Fruit fly (Drosophila melanogaster) whole organism, adult: ENCODE results near the gene CG9452.

Experiments
- CG11617 ChIP-seq: fragments of 200-800 bp; sonication (Bioruptor generic); optimal IDR thresholded peaks from 2 replicates; lab custom pipeline; 2017; ENCODE audit warnings: mild to moderate bottlenecking, missing biosample characterization, missing genetic modification reagents, missing genetic modification characterization
- CG12768 ChIP-seq: fragments of 200-800 bp; sonication (Bioruptor generic); optimal IDR thresholded peaks from 2 replicates; lab custom pipeline; 2017; ENCODE audit warnings: missing biosample characterization, missing genetic modification characterization, mild to moderate bottlenecking, moderate library complexity, missing genetic modification reagents
- CG14711 ChIP-seq: fragments of 200-800 bp; sonication (Bioruptor generic); optimal IDR thresholded peaks from 2 replicates; lab custom pipeline; 2018; ENCODE audit warnings: missing biosample characterization, mild to moderate bottlenecking, missing genetic modification characterization, moderate library complexity
- CG1620 ChIP-seq: fragments of 200-800 bp; sonication (Bioruptor generic); optimal IDR thresholded peaks from 2 replicates; lab custom pipeline; 2016; ENCODE audit warnings: missing biosample characterization, missing genetic modification characterization
- CG33017 ChIP-seq: fragments of 200-800 bp; sonication (Bioruptor generic); optimal IDR thresholded peaks from 2 replicates; lab custom pipeline; 2018; ENCODE audit warnings: missing biosample characterization, mild to moderate bottlenecking, missing genetic modification characterization, moderate library complexity
- CG5204 ChIP-seq: fragments of 200-800 bp; sonication (Bioruptor generic); optimal IDR thresholded peaks from 2 replicates; lab custom pipeline; 2016; ENCODE audit warnings: missing biosample characterization, missing genetic modification characterization
- CG7045 ChIP-seq: fragments of 200-800 bp; sonication (Bioruptor generic); optimal IDR thresholded peaks from 2 replicates; lab custom pipeline; 2017; ENCODE audit warnings: missing biosample characterization, mild to moderate bottlenecking, missing genetic modification characterization
- CG7101 ChIP-seq: fragments of 200-800 bp; sonication (Bioruptor generic); optimal IDR thresholded peaks from 2 replicates; lab custom pipeline; 2018; ENCODE audit warnings: missing biosample characterization, mild to moderate bottlenecking, missing genetic modification characterization, moderate library complexity
- Clk ChIP-seq: fragments of 200-800 bp; sonication (Bioruptor generic); optimal IDR thresholded peaks from 2 replicates; lab custom pipeline; 2017; ENCODE audit warnings: missing biosample characterization, missing genetic modification characterization
- Crg-1 ChIP-seq: fragments of 200-800 bp; sonication (Bioruptor generic); optimal IDR thresholded peaks from 2 replicates; lab custom pipeline; 2016; ENCODE audit warnings: missing biosample characterization, missing genetic modification characterization
- Hr96 ChIP-seq: fragments of 200-800 bp; sonication (Bioruptor generic); optimal IDR thresholded peaks from 2 replicates; lab custom pipeline; 2016; ENCODE audit warnings: missing biosample characterization, missing genetic modification characterization
- Mnt ChIP-seq: fragments of 200-800 bp; sonication (Bioruptor generic); optimal IDR thresholded peaks from 2 replicates; lab custom pipeline; 2016; ENCODE audit warnings: missing biosample characterization, mild to moderate bottlenecking, missing genetic modification characterization
- bab1 ChIP-seq: fragments of 200-800 bp; sonication (Bioruptor generic); optimal IDR thresholded peaks from 3 replicates; lab custom pipeline; 2019; ENCODE audit warnings: missing biosample characterization, mild to moderate bottlenecking, missing genetic modification characterization, moderate library complexity
- cic ChIP-seq: fragments of 200-800 bp; sonication (Bioruptor generic); optimal IDR thresholded peaks from 2 replicates; lab custom pipeline; 2017; ENCODE audit warnings: missing biosample characterization, mild to moderate bottlenecking, missing genetic modification characterization, moderate library complexity
- cnc ChIP-seq, 2 experiments: fragments of >200 bp; optimal IDR thresholded peaks; 2 replicates each; lab custom pipeline; 2017
- kay ChIP-seq: fragments of 200-800 bp; sonication (Bioruptor generic); peaks from one replicate; lab custom pipeline; 2016; ENCODE audit warnings: missing biosample characterization, missing genetic modification characterization, borderline replicate concordance
- ovo ChIP-seq: fragments of 200-800 bp; sonication (Bioruptor generic); optimal IDR thresholded peaks from 2 replicates; lab custom pipeline; 2016; ENCODE audit warnings: missing biosample characterization, missing genetic modification characterization
- pad ChIP-seq: fragments of 200-800 bp; sonication (Bioruptor generic); optimal IDR thresholded peaks from 3 replicates; lab custom pipeline; 2017; ENCODE audit warnings: missing biosample characterization, missing genetic modification characterization, mild to moderate bottlenecking, moderate library complexity, missing genetic modification reagents
- tj ChIP-seq: fragments of 200-800 bp; sonication (Bioruptor generic); optimal IDR thresholded peaks from 3 replicates; lab custom pipeline; 2017; ENCODE audit warnings: missing biosample characterization, mild to moderate bottlenecking, missing genetic modification characterization, moderate library complexity
- toe ChIP-seq: fragments of 200-800 bp; sonication (Bioruptor generic); optimal IDR thresholded peaks from 2 replicates; lab custom pipeline; 2016; ENCODE audit warnings: missing biosample characterization, missing genetic modification characterization

Gene CG9452

DNA sequence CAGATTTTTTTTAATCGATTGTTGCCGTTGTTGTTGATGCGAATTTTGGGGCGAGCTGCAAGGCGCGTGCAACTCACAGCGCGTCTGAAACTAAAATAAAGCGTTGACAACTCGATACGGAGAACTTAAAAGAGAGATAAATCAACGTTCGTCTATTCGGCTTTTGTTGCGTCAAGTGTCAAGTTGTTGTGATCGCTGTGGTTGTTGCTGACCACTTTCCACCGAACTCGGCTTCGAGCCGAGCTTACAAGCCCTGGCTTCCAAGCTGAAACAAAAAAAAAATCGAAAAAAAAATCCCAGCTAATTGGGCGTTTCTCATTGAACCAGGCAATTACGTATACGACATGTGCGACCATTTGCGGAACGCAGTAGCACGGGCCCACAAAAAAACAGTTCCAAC lies at the start of gene CG9452:
Gene CG9452 (minus strand): TSS at position 101 of the 400 bp plus-strand sequence.
- TF ChIP-seq CG7045 (GFP tag; lab: Kevin White, UChicago): no peak
- no peak for TF ChIP-seq CG14711 (tag; lab: Kevin White, UChicago)
- TF ChIP-seq ovo: no peak
- TF ChIP-seq kay (GFP tag; lab: Kevin White, UChicago): no peak
- TF ChIP-seq pad (GFP tag; lab: Kevin White, UChicago): no peak
- no peak for TF ChIP-seq CG7101 (tag; lab: Kevin White, UChicago)

DNA sequence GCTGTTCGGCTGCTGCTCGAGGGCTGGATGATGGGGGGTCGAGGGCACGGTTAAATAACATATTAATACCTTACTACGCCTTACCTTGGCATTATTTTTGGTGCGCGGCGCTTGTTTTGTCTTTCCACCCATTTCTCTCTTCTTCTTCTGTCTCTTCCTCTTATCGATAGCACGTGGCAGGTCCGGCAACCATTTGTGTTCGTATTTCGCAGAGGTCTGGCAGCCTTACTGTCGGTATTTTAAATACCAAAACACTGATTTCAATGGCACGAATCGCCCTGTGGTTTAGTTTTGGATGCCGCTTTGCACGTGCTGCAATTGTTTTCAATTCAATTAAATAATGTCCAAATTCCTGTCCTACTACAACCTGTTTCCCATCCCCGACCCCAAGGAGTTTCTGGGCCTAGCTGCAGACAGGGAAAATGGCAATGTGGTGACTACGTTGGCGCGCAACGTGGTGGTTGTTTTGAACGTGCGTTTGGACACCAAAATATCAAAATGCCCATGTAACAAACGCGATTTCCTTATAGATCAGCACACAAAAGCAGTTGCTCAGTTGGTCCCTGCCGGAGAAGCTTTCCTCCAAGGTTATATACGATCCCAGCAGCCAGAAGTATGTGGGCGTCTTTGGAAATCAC lies 48.6 kb upstream of the CG9452 start, which contains the start of the genes Ltn1 and CG9300:
Gene Ltn1 (minus strand): TSS at position 155 of the 638 bp plus-strand sequence.
Gene CG9300 (plus strand): TSS at position 285 of the 638 bp plus-strand sequence.
- TF ChIP-seq bab1 (GFP tag; lab: Kevin White, UChicago): peak; percentile 61
- TF ChIP-seq toe (GFP tag; lab: Kevin White, UChicago): peak; percentile 29
- peak; percentile 12 for TF ChIP-seq CG7101 (tag; lab: Kevin White, UChicago)
- TF ChIP-seq tj (GFP tag; lab: Kevin White, UChicago): no peak
- TF ChIP-seq Mnt (GFP tag; lab: Kevin White, UChicago): peak; percentile 100
- peak; percentile 20 for TF ChIP-seq Crg-1 (GFP tag; lab: Kevin White, UChicago)
- no peak for TF ChIP-seq cnc (optimal IDR thresholded peaks at IDR 0.05; lab: Kevin White, UChicago)

DNA sequence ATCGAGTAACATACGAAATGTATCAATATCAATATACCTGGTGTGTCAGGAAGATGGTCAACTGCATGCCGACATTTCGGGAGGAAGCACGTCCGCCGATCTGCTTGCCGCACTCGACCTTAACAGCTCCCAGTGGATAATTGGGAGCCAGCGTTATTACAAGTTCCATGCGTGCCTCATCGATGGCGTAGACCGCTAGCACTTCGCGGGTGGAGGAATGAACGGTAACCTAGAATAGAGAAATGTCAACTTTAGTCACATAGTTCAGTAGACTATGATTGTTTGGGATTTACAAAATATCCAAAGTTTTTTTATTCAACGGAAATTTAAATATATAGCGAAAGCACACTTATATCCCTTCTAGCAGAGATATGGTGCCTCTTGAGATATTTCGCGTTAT lies 41.1 kb upstream of the CG9452 start, which contains the start of the genes CG46435 and Rcd7:
Gene CG46435 (plus strand): TSS at position 301 of the 400 bp plus-strand sequence.
Gene Rcd7 (plus strand): TSS at position 301 of the 400 bp plus-strand sequence.
- no peak for TF ChIP-seq CG1620 (GFP tag; lab: Kevin White, UChicago)
- TF ChIP-seq bab1 (GFP tag; lab: Kevin White, UChicago): no peak
- TF ChIP-seq kay (GFP tag; lab: Kevin White, UChicago): no peak
- no peak for TF ChIP-seq cnc (optimal IDR thresholded peaks at IDR 0.05; lab: Kevin White, UChicago)
- TF ChIP-seq pad (GFP tag; lab: Kevin White, UChicago): no peak

DNA sequence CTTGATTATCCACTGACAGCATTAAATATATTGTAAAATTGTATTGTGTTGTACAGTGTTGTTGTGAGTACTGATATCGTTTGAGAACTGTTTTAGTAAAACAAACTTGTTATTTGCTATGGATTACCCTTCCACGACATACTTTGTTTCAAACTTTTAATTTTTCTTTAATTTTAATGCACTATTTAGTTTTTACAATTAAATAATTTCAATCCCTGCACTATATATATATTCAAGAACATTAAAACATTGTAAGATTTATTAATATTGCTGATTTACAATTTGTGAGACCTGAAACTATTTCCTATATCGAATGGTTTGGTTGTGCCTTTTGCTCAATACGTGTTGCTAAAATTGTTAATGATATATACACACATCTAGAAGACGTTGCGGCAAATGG lies 40.4 kb upstream of the CG9452 start, which contains the start of the genes CG46434 and Dred:
Gene CG46434 (minus strand): TSS at position 101 of the 400 bp plus-strand sequence.
Gene Dred (minus strand): TSS at position 101 of the 400 bp plus-strand sequence.
- TF ChIP-seq CG7045 (GFP tag; lab: Kevin White, UChicago): no peak
- TF ChIP-seq cnc (optimal IDR thresholded peaks at IDR 0.05; lab: Kevin White, UChicago): no peak
- TF ChIP-seq pad (GFP tag; lab: Kevin White, UChicago): no peak
- TF ChIP-seq tj (GFP tag; lab: Kevin White, UChicago): no peak
- TF ChIP-seq CG12768 (GFP tag; lab: Kevin White, UChicago): no peak
- TF ChIP-seq Clk (GFP tag; lab: Kevin White, UChicago): no peak
- TF ChIP-seq CG5204 (GFP tag; lab: Kevin White, UChicago): no peak
- TF ChIP-seq CG14711 (tag; lab: Kevin White, UChicago): no peak
- TF ChIP-seq ovo: no peak
- no peak for TF ChIP-seq Crg-1 (GFP tag; lab: Kevin White, UChicago)
- TF ChIP-seq toe (GFP tag; lab: Kevin White, UChicago): no peak
- TF ChIP-seq CG33017 (tag; lab: Kevin White, UChicago): no peak
- TF ChIP-seq CG7101 (tag; lab: Kevin White, UChicago): no peak

DNA sequence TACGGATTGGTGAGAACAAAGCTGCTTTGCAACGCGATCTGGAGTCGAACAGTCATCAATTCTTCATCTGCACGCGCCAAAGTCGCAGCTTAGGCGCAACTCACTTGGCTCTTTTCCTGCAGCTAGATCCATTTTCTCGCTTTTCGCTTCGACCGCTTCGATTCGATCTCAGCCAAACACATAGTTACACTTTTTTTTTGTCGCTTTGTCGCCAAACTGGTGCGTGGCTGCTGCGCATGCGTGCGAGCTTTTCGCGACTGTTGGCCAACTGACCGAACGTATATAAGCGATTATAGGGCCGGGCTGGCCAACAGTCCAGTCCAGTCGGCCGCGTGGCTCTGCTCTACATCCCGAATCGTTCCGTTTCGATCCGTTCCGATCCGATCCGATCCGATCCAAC lies 28.8 kb upstream of the CG9452 start, which contains the start of gene Cpr76Bd:
Gene Cpr76Bd (plus strand): TSS at position 301 of the 400 bp plus-strand sequence.
- no peak for TF ChIP-seq ovo
- no peak for TF ChIP-seq CG11617
- TF ChIP-seq cnc (optimal IDR thresholded peaks at IDR 0.05; lab: Kevin White, UChicago): no peak

DNA sequence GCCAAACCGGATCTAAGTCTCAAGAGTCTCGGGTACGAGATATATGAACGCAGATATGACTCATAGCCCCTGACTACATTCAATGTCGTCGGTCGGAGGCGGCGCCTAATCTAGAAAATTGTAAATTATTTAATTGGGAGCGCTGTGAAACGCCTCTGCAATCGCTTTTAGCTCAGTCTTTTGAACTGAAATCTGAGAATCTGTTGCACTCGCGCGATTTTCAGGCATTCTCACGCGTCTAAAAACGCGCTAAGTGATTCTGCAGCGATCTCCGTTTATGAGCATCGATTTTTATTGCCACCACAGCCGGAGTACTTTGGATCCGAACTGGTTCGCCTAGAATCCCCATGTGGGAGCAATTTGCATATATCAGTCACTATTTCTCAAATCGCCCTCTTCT lies 24.9 kb upstream of the CG9452 start:
- no peak for TF ChIP-seq CG1620 (GFP tag; lab: Kevin White, UChicago)
- no peak for TF ChIP-seq Crg-1 (GFP tag; lab: Kevin White, UChicago)
- no peak for TF ChIP-seq CG7101 (tag; lab: Kevin White, UChicago)
- TF ChIP-seq CG5204 (GFP tag; lab: Kevin White, UChicago): no peak
- TF ChIP-seq toe (GFP tag; lab: Kevin White, UChicago): no peak
- no peak for TF ChIP-seq Hr96 (GFP tag; lab: Kevin White, UChicago)

DNA sequence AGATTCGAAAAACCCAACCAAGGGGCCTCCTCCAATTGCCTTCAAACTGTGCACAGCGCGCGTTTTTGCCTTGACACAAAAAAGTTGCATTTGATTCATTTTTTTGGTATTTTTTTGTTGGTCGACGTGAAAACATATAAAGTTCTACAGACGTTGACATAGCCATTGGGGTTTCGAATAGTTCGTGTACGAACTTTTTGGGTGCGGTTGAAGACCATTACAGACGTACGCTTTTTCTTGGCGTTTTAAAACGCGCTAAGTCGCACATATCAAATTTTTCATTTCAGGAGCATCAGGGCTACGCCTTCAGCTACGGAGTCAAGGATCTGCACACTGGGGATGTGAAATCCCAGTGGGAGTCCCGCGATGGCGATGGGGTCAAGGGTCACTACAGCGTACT lies 22.1 kb upstream of the CG9452 start:
- no peak for TF ChIP-seq CG7045 (GFP tag; lab: Kevin White, UChicago)
- TF ChIP-seq CG11617: no peak
- no peak for TF ChIP-seq Crg-1 (GFP tag; lab: Kevin White, UChicago)
- TF ChIP-seq Mnt (GFP tag; lab: Kevin White, UChicago): no peak
- no peak for TF ChIP-seq CG1620 (GFP tag; lab: Kevin White, UChicago)
- TF ChIP-seq CG14711 (tag; lab: Kevin White, UChicago): no peak
- TF ChIP-seq Clk (GFP tag; lab: Kevin White, UChicago): no peak
- TF ChIP-seq Hr96 (GFP tag; lab: Kevin White, UChicago): no peak
- no peak for TF ChIP-seq CG7101 (tag; lab: Kevin White, UChicago)
- TF ChIP-seq cnc (optimal IDR thresholded peaks at IDR 0.05; lab: Kevin White, UChicago): no peak
- TF ChIP-seq CG33017 (tag; lab: Kevin White, UChicago): no peak
- no peak for TF ChIP-seq pad (GFP tag; lab: Kevin White, UChicago)
- no peak for TF ChIP-seq toe (GFP tag; lab: Kevin White, UChicago)
- TF ChIP-seq bab1 (GFP tag; lab: Kevin White, UChicago): no peak
- no peak for TF ChIP-seq tj (GFP tag; lab: Kevin White, UChicago)
- no peak for TF ChIP-seq CG5204 (GFP tag; lab: Kevin White, UChicago)
- no peak for TF ChIP-seq ovo
- no peak for TF ChIP-seq cic
